Fruit fly (Drosophila melanogaster): ENCODE measurements around the gene CG32263.
A peak's percentile ranks its signal among the peaks of the same experiment; 100 is the strongest.

Gene CG32263

dm6 chr3L:3760395-3760997, 50.4 kb downstream of the CG32263 start (continued):
- TF ChIP-seq corto (GFP tag; optimal IDR thresholded peaks at IDR 0.05) (no peak), pzg (GFP tag; optimal IDR thresholded peaks at IDR 0.05) (no peak), CG9876 (GFP tag; optimal IDR thresholded peaks at IDR 0.05) (no peak), mld (GFP tag; IDR thresholded peaks at IDR 0.05; ENCODE audit: partially characterized antibody) (no peak), Kr (GFP tag; optimal IDR thresholded peaks at IDR 0.05) (no peak), CG16815 (GFP tag; optimal IDR thresholded peaks at IDR 0.05) (no peak), CG18619 (GFP tag; optimal IDR thresholded peaks at IDR 0.05) (peak; percentile 20), CG17829 (tag; optimal IDR thresholded peaks at IDR 0.05) (no peak), Opbp (GFP tag; IDR thresholded peaks at IDR 0.05; ENCODE audit: partially characterized antibody) (no peak), CG6813 (GFP tag; optimal IDR thresholded peaks at IDR 0.05) (no peak), kah (GFP tag; optimal IDR thresholded peaks at IDR 0.05) (no peak), mirr (GFP tag; optimal IDR thresholded peaks at IDR 0.05) (peak; percentile 24), CG31365 (tag; optimal IDR thresholded peaks at IDR 0.05) (no peak), zen2 (GFP tag; IDR thresholded peaks at IDR 0.05; ENCODE audit: partially characterized antibody) (no peak), Oli (tag; optimal IDR thresholded peaks at IDR 0.05) (peak; percentile 43), CG4617 (GFP tag; optimal IDR thresholded peaks at IDR 0.05; ENCODE audit: borderline replicate concordance) (no peak), Dll (GFP tag; IDR thresholded peaks at IDR 0.05; ENCODE audit: partially characterized antibody) (no peak), bowl (GFP tag; IDR thresholded peaks at IDR 0.05) (no peak), CG7357 (GFP tag; IDR thresholded peaks at IDR 0.05) (0 out of 3 replicates have a peak, but pooled peaks have one; percentile 18), fd64A (GFP tag; optimal IDR thresholded peaks at IDR 0.05) (no peak), CG8281 (tag; optimal IDR thresholded peaks at IDR 0.05) (no peak), pfk (GFP tag; optimal IDR thresholded peaks at IDR 0.05) (no peak), CG10543 (GFP tag; optimal IDR thresholded peaks at IDR 0.05) (peak; percentile 49), Awh (GFP tag; IDR thresholded peaks at IDR 0.05) (no peak), twi (tag; optimal IDR thresholded peaks at IDR 0.05) (no peak), CG1832 (GFP tag; optimal IDR thresholded peaks at IDR 0.05) (no peak), org-1 (GFP tag; optimal IDR thresholded peaks at IDR 0.05) (peak; percentile 29), chif (GFP tag; optimal IDR thresholded peaks at IDR 0.05) (peak in 1 of 2 experiments; percentile 15), CG11398 (GFP tag; optimal IDR thresholded peaks at IDR 0.05) (peak; percentile 10), CG18476 (GFP tag; optimal IDR thresholded peaks at IDR 0.05) (no peak), CG10366 (GFP tag; IDR thresholded peaks at IDR 0.05) (no peak; the same call in 1 of the 2 replicates), Ravus (GFP tag; IDR thresholded peaks at IDR 0.05) (no peak; the same call in 1 of the 2 replicates), CG9797 (GFP tag; optimal IDR thresholded peaks at IDR 0.05) (no peak), CG11456 (GFP tag; IDR thresholded peaks at IDR 0.05) (peak; percentile 69), fd3F (GFP tag; optimal IDR thresholded peaks at IDR 0.05) (no peak), insv (GFP tag; optimal IDR thresholded peaks at IDR 0.05) (no peak), fru (optimal IDR thresholded peaks at IDR 0.05) (no peak), cwo (GFP tag; optimal IDR thresholded peaks at IDR 0.05) (peak; percentile 37), maf-S (GFP tag; optimal IDR thresholded peaks at IDR 0.05) (no peak), B-H1 (GFP tag; IDR thresholded peaks at IDR 0.05) (no peak), jing (GFP tag; optimal IDR thresholded peaks at IDR 0.05) (no peak), CG16779 (GFP tag; IDR thresholded peaks at IDR 0.05) (no peak), psq (GFP tag; optimal IDR thresholded peaks at IDR 0.05) (no peak), vnd (GFP tag; IDR thresholded peaks at IDR 0.05; ENCODE audit: partially characterized antibody) (no peak), Mrtf (GFP tag; IDR thresholded peaks at IDR 0.05) (no peak), CG1233 (GFP tag; optimal IDR thresholded peaks at IDR 0.05) (no peak), NC2β (GFP tag; optimal IDR thresholded peaks at IDR 0.05) (no peak), CG32532 (GFP tag; IDR thresholded peaks at IDR 0.05) (peak; percentile 75), gfzf (GFP tag; optimal IDR thresholded peaks at IDR 0.05) (no peak), CG12659 (GFP tag; optimal IDR thresholded peaks at IDR 0.05) (no peak)

Data from whole organism, embryonic.